Fruit fly (Drosophila melanogaster) whole organism, pupa: ENCODE data around the gene CG8925.

Experiments
- CG4496 ChIP-seq: fragments of 200-800 bp; sonication (Bioruptor generic); IDR thresholded peaks from 3 replicates; pipeline ENCODE4 v1.3.6; 2022; ENCODE audit warnings: missing biosample characterization, missing genetic modification characterization
- Pif1B ChIP-seq: fragments of 200-800 bp; sonication (Bioruptor generic); optimal IDR thresholded peaks from 3 replicates; lab custom pipeline; 2016; ENCODE audit warnings: missing biosample characterization, missing genetic modification characterization

DNA sequence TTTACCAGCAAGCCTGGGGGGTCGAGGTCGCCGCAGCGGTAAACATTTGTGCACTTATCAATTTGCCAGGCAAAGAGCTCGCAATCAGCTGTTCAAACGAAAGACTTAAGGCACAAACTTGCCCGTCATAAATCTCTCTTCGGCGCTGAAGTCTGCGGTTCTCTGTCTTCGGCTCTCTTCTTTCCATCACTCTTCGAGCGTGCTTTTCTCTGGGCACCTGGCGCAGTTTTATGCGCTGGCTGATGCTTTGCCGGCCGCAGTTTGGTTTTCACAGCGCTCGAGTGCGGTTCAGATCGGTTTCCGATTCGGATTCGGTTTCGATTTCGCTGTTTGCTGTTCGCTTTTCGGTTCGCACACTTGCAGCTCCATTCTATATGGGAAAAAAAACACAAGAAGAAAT, 43.3 kb upstream of the CG8925 start:
- TF ChIP-seq CG4496 (GFP tag; lab: Robert Waterston, UW) (no peak), Pif1B (GFP tag; lab: Kevin White, UChicago) (no peak)
